Worm (Caenorhabditis elegans) whole organism, mixed stage, embryonic: ENCODE data around the gene F53F4.18.

Source experiments
- ces-1 ChIP-seq: fragments of 150-350 bp; optimal IDR thresholded peaks from 2 replicates; lab custom pipeline; 2014; ENCODE audit warnings: missing biosample characterization, missing genetic modification reagents, missing genetic modification characterization
- drap-1 ChIP-seq: fragments of 200-800 bp; sonication (Bioruptor generic); optimal IDR thresholded peaks from 3 replicates; lab custom pipeline; 2018; ENCODE audit warnings: mild to moderate bottlenecking, missing genetic modification characterization, missing compliant biosample characterization
- elt-1 ChIP-seq: sonication (generic microtip); optimal IDR thresholded peaks from 2 replicates; lab custom pipeline; 2017; ENCODE audit warnings: missing genetic modification characterization, mild to moderate bottlenecking, missing compliant biosample characterization, antibody characterized with exemption, moderate library complexity, borderline replicate concordance; ENCODE audit not compliant: insufficient read depth
- elt-3 ChIP-seq: fragments of 150-350 bp; optimal IDR thresholded peaks from 2 replicates; lab custom pipeline; 2014; ENCODE audit warnings: missing biosample characterization, missing genetic modification characterization
- lin-13 ChIP-seq: fragments of 150-350 bp; optimal IDR thresholded peaks from 2 replicates; lab custom pipeline; 2014; ENCODE audit warnings: missing biosample characterization, missing genetic modification characterization
- sptf-1 ChIP-seq: sonication (generic microtip); optimal IDR thresholded peaks from 2 replicates; lab custom pipeline; 2017; ENCODE audit warnings: mild to moderate bottlenecking, missing genetic modification characterization, moderate library complexity, missing compliant biosample characterization
- unc-62 ChIP-seq: fragments of 150-350 bp; optimal IDR thresholded peaks from 2 replicates; lab custom pipeline; 2014; ENCODE audit warnings: missing biosample characterization, missing genetic modification reagents, missing genetic modification characterization
- ztf-11 ChIP-seq: fragments of 150-350 bp; optimal IDR thresholded peaks from 2 replicates; lab custom pipeline; 2014; ENCODE audit warnings: missing biosample characterization, missing genetic modification characterization

- no peak for TF ChIP-seq sptf-1 (tag; lab: Kevin White, UChicago)
- TF ChIP-seq elt-3 (tag; lab: Kevin White, UChicago), result no peak
- TF ChIP-seq elt-1 (tag; lab: Kevin White, UChicago), result no peak
- no peak for TF ChIP-seq drap-1 (GFP tag; lab: Kevin White, UChicago)
- TF ChIP-seq ces-1 (GFP tag; lab: Kevin White, UChicago), result no peak
- no peak for TF ChIP-seq ztf-11 (tag; lab: Kevin White, UChicago)
- TF ChIP-seq unc-62, result no peak
- TF ChIP-seq lin-13 (tag; lab: Kevin White, UChicago), result no peak
Measured at ce11 chrV:13621720-13622119, 31.8 kb downstream of the F53F4.18 start, which contains the start of gene F53F4.16.
